Fruit fly (Drosophila melanogaster): Measurements from ENCODE around the gene CG45012.

Gene CG45012

DNA sequence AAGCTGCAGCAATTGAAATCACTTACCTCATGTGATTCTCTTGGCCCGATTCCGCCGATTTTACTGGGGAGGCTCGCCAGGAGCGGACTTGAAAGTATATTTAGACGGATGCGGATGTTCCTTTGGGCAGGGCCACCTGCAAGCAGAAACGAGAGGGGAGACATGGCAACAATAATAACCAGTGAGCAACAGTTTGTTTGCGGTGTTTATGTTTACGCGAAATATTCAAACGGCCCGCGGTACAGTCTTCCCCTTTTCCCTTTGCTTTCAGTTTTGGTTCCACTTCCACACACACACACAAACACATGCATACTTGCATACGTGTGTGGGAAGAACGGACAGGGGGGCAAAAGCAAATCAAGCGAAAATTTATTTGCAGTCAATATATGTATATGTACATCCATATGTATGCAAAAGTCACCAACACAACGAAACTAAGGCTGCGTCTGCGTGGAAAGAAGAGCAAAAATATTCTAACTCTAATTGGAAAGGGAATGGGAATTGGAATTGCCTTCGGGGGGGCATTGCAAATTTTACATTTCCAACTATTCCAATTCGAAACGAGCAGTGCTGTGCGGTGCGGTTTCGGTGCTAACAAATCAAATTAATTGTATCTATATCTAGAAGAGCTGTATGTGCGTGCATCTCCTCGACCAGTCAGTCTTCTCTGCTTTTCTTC lies 28.2 kb upstream of the CG45012 start:
- TF ChIP-seq pad (GFP tag; optimal IDR thresholded peaks at IDR 0.05) (peak; percentile 81), CG11617 (GFP tag; optimal IDR thresholded peaks at IDR 0.05) (no peak), Clk (GFP tag; optimal IDR thresholded peaks at IDR 0.05) (peak; percentile 14), CG5204 (GFP tag; optimal IDR thresholded peaks at IDR 0.05) (peak; percentile 38), CG1620 (GFP tag; optimal IDR thresholded peaks at IDR 0.05) (no peak)

DNA sequence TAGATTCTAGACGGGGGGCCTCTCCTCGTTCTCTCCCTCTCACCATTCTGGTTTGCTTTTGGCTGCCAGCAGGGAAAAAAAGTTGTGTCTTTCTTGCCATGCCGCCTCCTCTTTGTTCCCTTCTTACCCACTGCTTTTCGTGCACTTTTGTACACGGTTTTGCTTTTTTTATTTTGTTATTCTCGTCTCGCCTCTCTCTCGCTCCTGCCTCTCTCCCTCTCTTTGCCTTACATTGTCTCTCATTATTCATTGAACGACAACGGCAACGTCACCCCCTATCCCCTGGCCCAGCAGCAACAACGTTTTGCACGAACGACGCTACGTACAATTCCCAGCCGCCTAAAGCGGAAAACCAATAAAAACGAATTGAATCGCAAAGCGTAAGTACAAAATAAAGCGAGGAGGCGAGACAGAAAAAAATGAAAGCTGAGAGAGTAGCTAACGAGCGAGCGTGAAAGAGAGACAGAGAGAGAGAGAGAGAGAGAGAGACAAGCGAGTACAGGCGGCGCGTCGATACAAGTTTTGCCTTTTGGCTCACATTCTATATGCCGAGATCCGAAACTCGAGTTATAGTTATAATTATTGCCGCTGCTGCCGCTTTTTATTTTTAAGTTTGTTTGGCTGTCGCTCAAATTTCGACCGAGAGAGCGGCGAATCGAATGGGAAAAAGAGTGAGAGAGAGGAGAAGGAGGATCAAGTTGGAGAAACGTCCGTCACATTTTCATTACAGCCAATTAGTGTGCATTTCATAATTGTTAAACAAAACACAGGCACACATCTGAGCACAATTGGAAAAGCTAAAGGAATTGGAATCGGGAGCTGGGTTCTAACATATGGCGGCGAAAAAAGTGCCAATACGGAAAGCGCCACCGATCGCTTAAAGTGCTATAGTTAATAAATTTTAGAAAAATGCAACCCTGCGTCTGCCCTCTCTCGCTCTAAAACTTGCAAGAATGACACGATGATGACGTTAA lies 27.4 kb upstream of the CG45012 start:
- TF ChIP-seq CG33017 (tag; optimal IDR thresholded peaks at IDR 0.05) (peak; percentile 69), toe (GFP tag; optimal IDR thresholded peaks at IDR 0.05) (peak; percentile 23), CG5204 (GFP tag; optimal IDR thresholded peaks at IDR 0.05) (no peak), CG7101 (tag; optimal IDR thresholded peaks at IDR 0.05) (peak; percentile 30), CG14711 (tag; optimal IDR thresholded peaks at IDR 0.05) (peak; percentile 28), CG7045 (GFP tag; optimal IDR thresholded peaks at IDR 0.05) (peak; percentile 55), CG11617 (GFP tag; optimal IDR thresholded peaks at IDR 0.05) (peak; percentile 9), CG12768 (GFP tag; optimal IDR thresholded peaks at IDR 0.05) (peak; percentile 84), ovo (GFP tag; optimal IDR thresholded peaks at IDR 0.05) (no peak), Clk (GFP tag; optimal IDR thresholded peaks at IDR 0.05) (peak; percentile 17), Hr96 (GFP tag; optimal IDR thresholded peaks at IDR 0.05) (peak; percentile 66), Mnt (GFP tag; optimal IDR thresholded peaks at IDR 0.05) (peak; percentile 78), pad (GFP tag; optimal IDR thresholded peaks at IDR 0.05) (peak; percentile 17), cnc (optimal IDR thresholded peaks at IDR 0.05) (no peak), bab1 (GFP tag; optimal IDR thresholded peaks at IDR 0.05) (peak; percentile 41), kay (GFP tag; ENCODE audit: borderline replicate concordance) (no peak), tj (GFP tag; optimal IDR thresholded peaks at IDR 0.05) (peak; percentile 54), Crg-1 (GFP tag; optimal IDR thresholded peaks at IDR 0.05) (no peak), cic (GFP tag; optimal IDR thresholded peaks at IDR 0.05) (peak; percentile 93), CG1620 (GFP tag; optimal IDR thresholded peaks at IDR 0.05) (no peak)

DNA sequence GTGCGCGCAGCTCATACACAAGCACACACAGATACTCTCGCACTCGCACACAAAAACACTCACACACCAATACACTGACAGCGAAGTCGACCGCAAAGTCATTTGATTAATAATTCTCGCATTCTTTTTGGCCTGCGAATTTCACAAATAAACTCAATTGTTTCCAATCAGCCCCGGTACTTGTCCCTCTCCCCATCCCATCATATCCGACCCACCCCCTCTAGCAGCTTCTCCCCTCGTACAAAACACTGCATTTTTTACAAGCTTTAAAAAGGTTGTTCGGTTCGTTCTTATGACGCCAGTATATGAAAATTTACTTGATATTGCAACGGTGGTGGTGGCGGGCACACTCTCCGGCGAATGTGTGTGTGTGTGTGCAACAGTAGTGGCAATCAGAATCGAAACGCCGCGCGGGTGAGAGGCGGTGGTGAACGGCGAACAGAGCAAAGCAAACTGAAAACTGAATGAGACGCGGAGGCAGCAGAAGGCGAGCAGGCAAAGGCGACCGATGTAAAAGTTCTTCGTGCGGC lies 26.6 kb upstream of the CG45012 start:
- TF ChIP-seq toe (GFP tag; optimal IDR thresholded peaks at IDR 0.05) (no peak), bab1 (GFP tag; optimal IDR thresholded peaks at IDR 0.05) (peak; percentile 22), CG5204 (GFP tag; optimal IDR thresholded peaks at IDR 0.05) (no peak), ovo (GFP tag; optimal IDR thresholded peaks at IDR 0.05) (peak; percentile 49), CG7101 (tag; optimal IDR thresholded peaks at IDR 0.05) (peak; percentile 28), CG12768 (GFP tag; optimal IDR thresholded peaks at IDR 0.05) (peak; percentile 49), CG14711 (tag; optimal IDR thresholded peaks at IDR 0.05) (peak; percentile 5), Mnt (GFP tag; optimal IDR thresholded peaks at IDR 0.05) (peak; percentile 56), Clk (GFP tag; optimal IDR thresholded peaks at IDR 0.05) (peak; percentile 35), kay (GFP tag; ENCODE audit: borderline replicate concordance) (peak; percentile 15), Crg-1 (GFP tag; optimal IDR thresholded peaks at IDR 0.05) (no peak), cic (GFP tag; optimal IDR thresholded peaks at IDR 0.05) (peak; percentile 96), pad (GFP tag; optimal IDR thresholded peaks at IDR 0.05) (peak; percentile 62), cnc (optimal IDR thresholded peaks at IDR 0.05) (no peak), CG33017 (tag; optimal IDR thresholded peaks at IDR 0.05) (peak; percentile 15), CG7045 (GFP tag; optimal IDR thresholded peaks at IDR 0.05) (no peak), Hr96 (GFP tag; optimal IDR thresholded peaks at IDR 0.05) (peak; percentile 43), CG1620 (GFP tag; optimal IDR thresholded peaks at IDR 0.05) (no peak), CG11617 (GFP tag; optimal IDR thresholded peaks at IDR 0.05) (peak; percentile 23), tj (GFP tag; optimal IDR thresholded peaks at IDR 0.05) (peak; percentile 44)

DNA sequence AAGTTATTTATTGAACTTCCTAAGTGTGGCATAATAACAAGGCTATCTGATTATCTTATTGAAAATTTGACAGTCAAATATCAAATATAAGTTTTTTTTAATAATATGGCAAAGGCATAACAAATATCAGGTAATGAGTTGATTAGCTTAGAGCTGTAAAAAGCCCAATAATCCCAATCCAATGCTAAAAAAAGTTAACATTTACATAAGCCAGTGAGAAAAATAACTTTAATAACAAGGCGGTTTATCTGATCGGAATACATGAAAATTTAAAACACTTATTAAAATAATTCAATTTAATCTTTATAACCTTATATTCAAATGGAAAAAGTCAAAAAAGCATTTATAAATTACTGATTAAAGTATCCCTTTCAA lies 26.1 kb upstream of the CG45012 start:
- TF ChIP-seq bab1 (GFP tag; optimal IDR thresholded peaks at IDR 0.05) = no peak
- TF ChIP-seq Hr96 (GFP tag; optimal IDR thresholded peaks at IDR 0.05) = no peak
- peak; percentile 32 for TF ChIP-seq toe (GFP tag; optimal IDR thresholded peaks at IDR 0.05)
- TF ChIP-seq kay (GFP tag; ENCODE audit: borderline replicate concordance) = no peak

DNA sequence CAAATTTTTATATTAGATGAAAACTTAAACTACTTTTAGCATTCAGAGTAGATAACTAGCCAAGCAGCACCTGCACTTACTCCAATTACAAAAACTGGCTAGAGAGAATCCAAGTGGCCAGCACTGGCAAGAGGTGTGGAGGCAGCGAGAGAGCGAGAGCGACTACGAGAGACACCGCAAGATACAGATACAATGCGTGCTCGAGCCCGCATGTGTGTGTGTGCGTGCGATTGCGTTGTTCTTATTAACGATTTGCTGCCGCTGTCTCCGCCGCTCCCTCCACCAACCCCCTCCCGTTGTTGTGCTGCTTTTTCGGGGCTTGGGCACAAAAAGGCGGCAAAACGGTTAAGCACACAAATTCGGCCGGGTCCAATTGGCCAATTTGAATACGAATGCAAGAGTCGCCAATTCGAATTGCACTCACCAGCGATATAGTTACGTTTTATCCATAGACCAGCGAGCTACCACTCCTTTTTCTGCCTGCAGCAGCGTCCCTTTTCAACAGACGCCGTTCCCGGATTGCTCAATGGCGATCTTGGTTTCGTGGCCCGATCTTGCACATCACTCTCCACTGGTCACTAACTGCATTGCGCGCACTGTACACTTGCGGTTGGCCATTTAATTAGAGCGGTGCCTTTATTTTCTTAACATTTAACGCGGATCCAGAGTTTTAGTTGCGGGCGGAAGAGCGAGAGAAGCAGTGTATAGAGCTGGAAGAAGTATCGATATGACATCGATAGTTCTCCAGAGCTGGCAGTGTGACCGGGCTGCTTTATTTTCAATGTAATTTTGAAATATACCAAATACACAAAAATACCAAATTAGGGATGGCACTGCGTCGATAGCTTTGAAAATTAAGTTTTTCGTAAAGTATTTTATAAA lies 25.5 kb upstream of the CG45012 start, which contains the start of gene crol:
Gene crol (minus strand): TSS at position 737 of the 882 bp plus-strand sequence.
- peak; percentile 8 for TF ChIP-seq Mnt (GFP tag; optimal IDR thresholded peaks at IDR 0.05)
- no peak for TF ChIP-seq CG12768 (GFP tag; optimal IDR thresholded peaks at IDR 0.05)
- TF ChIP-seq kay (GFP tag; ENCODE audit: borderline replicate concordance) = no peak
- no peak for TF ChIP-seq CG1620 (GFP tag; optimal IDR thresholded peaks at IDR 0.05)
- no peak for TF ChIP-seq pad (GFP tag; optimal IDR thresholded peaks at IDR 0.05)
- TF ChIP-seq tj (GFP tag; optimal IDR thresholded peaks at IDR 0.05) = peak; percentile 13
- peak; percentile 66 for TF ChIP-seq cic (GFP tag; optimal IDR thresholded peaks at IDR 0.05)
- TF ChIP-seq CG5204 (GFP tag; optimal IDR thresholded peaks at IDR 0.05) = no peak
- no peak for TF ChIP-seq CG33017 (tag; optimal IDR thresholded peaks at IDR 0.05)
- TF ChIP-seq ovo (GFP tag; optimal IDR thresholded peaks at IDR 0.05) = no peak
- TF ChIP-seq CG7101 (tag; optimal IDR thresholded peaks at IDR 0.05) = peak; percentile 25
- TF ChIP-seq Crg-1 (GFP tag; optimal IDR thresholded peaks at IDR 0.05) = no peak
- TF ChIP-seq CG11617 (GFP tag; optimal IDR thresholded peaks at IDR 0.05) = no peak
- TF ChIP-seq bab1 (GFP tag; optimal IDR thresholded peaks at IDR 0.05) = no peak
- TF ChIP-seq CG14711 (tag; optimal IDR thresholded peaks at IDR 0.05) = peak; percentile 28
- no peak for TF ChIP-seq cnc (optimal IDR thresholded peaks at IDR 0.05)
- TF ChIP-seq CG7045 (GFP tag; optimal IDR thresholded peaks at IDR 0.05) = no peak
- TF ChIP-seq Hr96 (GFP tag; optimal IDR thresholded peaks at IDR 0.05) = no peak
